Fruit fly (Drosophila melanogaster): ENCODE results near the gene CG12541.
A peak's percentile ranks its signal among the peaks of the same experiment; 100 is the strongest.

Gene CG12541

dm6 chrX:6998492-6998852 is 67.4 kb downstream of the CG12541 start, which contains the start of gene Inx2 (continued):
- TF ChIP-seq CG11902 (GFP tag; optimal IDR thresholded peaks at IDR 0.05) = no peak
- TF ChIP-seq CG32006 (GFP tag; optimal IDR thresholded peaks at IDR 0.05) = no peak
- no peak for TF ChIP-seq net (GFP tag; optimal IDR thresholded peaks at IDR 0.05)

- TF ChIP-seq Eip75B (GFP tag; optimal IDR thresholded peaks at IDR 0.05) (peak; percentile 76), CG8632 (GFP tag; optimal IDR thresholded peaks at IDR 0.05) (peak; percentile 78), CG3032 (tag; optimal IDR thresholded peaks at IDR 0.05) (peak; percentile 91), OdsH (GFP tag; optimal IDR thresholded peaks at IDR 0.05) (peak; percentile 90), CG11762 (GFP tag; optimal IDR thresholded peaks at IDR 0.05; ENCODE audit: insufficient read depth) (peak; percentile 81), Smox (GFP tag; optimal IDR thresholded peaks at IDR 0.05) (peak; percentile 92), Hr38 (GFP tag; optimal IDR thresholded peaks at IDR 0.05) (no peak), eg (GFP tag; IDR thresholded peaks at IDR 0.05) (peak; percentile 77), CG4318 (GFP tag; optimal IDR thresholded peaks at IDR 0.05) (peak; percentile 74), CG8319 (GFP tag; optimal IDR thresholded peaks at IDR 0.05) (peak; percentile 73), Sox15 (GFP tag; optimal IDR thresholded peaks at IDR 0.05) (peak; percentile 84), pdm3 (GFP tag; optimal IDR thresholded peaks at IDR 0.05) (peak; percentile 90), CG11294 (GFP tag; IDR thresholded peaks at IDR 0.05) (peak; percentile 56; the same call in 1 of the 2 replicates), Met (GFP tag; optimal IDR thresholded peaks at IDR 0.05) (peak; percentile 88), lz (GFP tag; optimal IDR thresholded peaks at IDR 0.05) (peak; percentile 88), CG6163 (GFP tag; IDR thresholded peaks at IDR 0.05) (peak; percentile 83), CG6854 (GFP tag; optimal IDR thresholded peaks at IDR 0.05) (peak; percentile 5), CG9139 (GFP tag; optimal IDR thresholded peaks at IDR 0.05) (peak; percentile 38), CG10631 (GFP tag; optimal IDR thresholded peaks at IDR 0.05) (peak; percentile 88), CG8119 (GFP tag; IDR thresholded peaks at IDR 0.05) (peak; percentile 79), Ets21C (GFP tag; optimal IDR thresholded peaks at IDR 0.05) (peak; percentile 86), CG6808 (GFP tag; optimal IDR thresholded peaks at IDR 0.05) (peak; percentile 82), CG15336 (GFP tag; IDR thresholded peaks at IDR 0.05) (peak; percentile 89), CG10669 (GFP tag; optimal IDR thresholded peaks at IDR 0.05) (peak; percentile 89), fkh (GFP tag; optimal IDR thresholded peaks at IDR 0.05) (no peak), vri (GFP tag; optimal IDR thresholded peaks at IDR 0.05) (peak; percentile 18), ss (GFP tag; optimal IDR thresholded peaks at IDR 0.05) (peak; percentile 43 to 79), topi (GFP tag; optimal IDR thresholded peaks at IDR 0.05) (peak; percentile 91), net (GFP tag; optimal IDR thresholded peaks at IDR 0.05) (peak; percentile 86), dac (GFP tag; optimal IDR thresholded peaks at IDR 0.05) (peak; percentile 72), Sox14 (GFP tag; optimal IDR thresholded peaks at IDR 0.05) (peak; percentile 86), Lpt (GFP tag; optimal IDR thresholded peaks at IDR 0.05) (peak; percentile 46), fd85E (GFP tag; optimal IDR thresholded peaks at IDR 0.05) (peak; percentile 21), Eip93F (GFP tag; optimal IDR thresholded peaks at IDR 0.05) (peak; percentile 28), acj6 (GFP tag; optimal IDR thresholded peaks at IDR 0.05) (peak; percentile 88), esn (GFP tag; optimal IDR thresholded peaks at IDR 0.05) (peak; percentile 87), Hr39 (GFP tag; optimal IDR thresholded peaks at IDR 0.05) (peak; percentile 89), CG6792 (GFP tag; optimal IDR thresholded peaks at IDR 0.05) (peak; percentile 84), fd59A (GFP tag; optimal IDR thresholded peaks at IDR 0.05) (peak; percentile 88), CG6276 (GFP tag; optimal IDR thresholded peaks at IDR 0.05) (peak; percentile 54), Gug (GFP tag; IDR thresholded peaks at IDR 0.05) (peak; percentile 71), CG31627 (GFP tag; optimal IDR thresholded peaks at IDR 0.05) (peak; percentile 85), svp (GFP tag) (peak; percentile 93), cyc (GFP tag; optimal IDR thresholded peaks at IDR 0.05) (peak; percentile 90), dsx (GFP tag; optimal IDR thresholded peaks at IDR 0.05; ENCODE audit: poor library complexity, severe bottlenecking) (peak; percentile 82), Hr4 (GFP tag; optimal IDR thresholded peaks at IDR 0.05) (peak; percentile 74)
Measured at dm6 chrX:6997653-6998491, 68.0 kb downstream of the CG12541 start.
